ENCODE assay signal across 1 fruit fly cellular context in the genomic region with DNA sequence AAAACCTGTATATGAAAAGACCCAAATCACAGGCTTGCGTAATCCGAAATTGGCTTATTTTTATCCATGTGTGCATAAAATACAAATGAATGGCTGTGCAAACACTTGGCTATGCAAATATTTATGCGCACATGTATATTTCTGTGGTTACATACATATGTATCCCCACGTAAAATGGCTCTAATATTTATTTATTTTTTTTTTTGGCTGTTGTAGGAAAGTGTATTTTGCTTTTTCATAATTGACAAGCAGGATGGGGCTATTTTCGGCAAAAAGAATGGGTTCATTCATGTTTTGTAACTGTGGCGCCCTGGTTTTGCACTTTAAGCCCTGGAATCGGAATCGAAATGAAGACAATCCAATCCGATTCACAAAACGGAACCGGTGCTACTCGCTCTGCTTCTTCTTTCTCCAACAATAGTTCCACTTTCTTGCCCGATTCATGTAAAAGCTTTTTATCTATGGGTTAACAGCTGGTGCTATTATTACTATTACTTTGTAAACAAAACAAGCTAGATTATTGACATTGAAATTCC.
A peak's percentile ranks its signal among the peaks of the same experiment; 100 is the strongest.
TF ChIP-seq lines count a peak whose summit lies in the region.

No protein-coding gene starts in this region.

TF ChIP-seq in whole organism, embryonic, 481 proteins besides CTCF, POLR2A, EP300 and RAD21 (continued from another document):
- TF ChIP-seq stc (GFP tag; IDR thresholded peaks at IDR 0.05; lab: Robert Waterston, UW) (peak; percentile 83), CG31441 (GFP tag; IDR thresholded peaks at IDR 0.05; lab: Robert Waterston, UW) (peak; percentile 52; the same call in 1 of the 2 replicates), abd-A (tag; optimal IDR thresholded peaks at IDR 0.05; lab: Kevin White, UChicago) (no peak), Antp (GFP tag; optimal IDR thresholded peaks at IDR 0.05; lab: Kevin White, UChicago) (peak; percentile 66), Chrac-16 (GFP tag; optimal IDR thresholded peaks at IDR 0.05; lab: Kevin White, UChicago) (peak; percentile 71), CG10274 (GFP tag; optimal IDR thresholded peaks at IDR 0.05; lab: Kevin White, UChicago) (peak; percentile 43), CG18262 (tag; optimal IDR thresholded peaks at IDR 0.05; lab: Kevin White, UChicago) (peak; percentile 30), CG34224 (GFP tag; IDR thresholded peaks at IDR 0.05; lab: Robert Waterston, UW; ENCODE audit: partially characterized antibody) (no peak), Ravus (GFP tag; IDR thresholded peaks at IDR 0.05; lab: Robert Waterston, UW) (peak; percentile 49; the same call in 1 of the 2 replicates), CG16815 (GFP tag; optimal IDR thresholded peaks at IDR 0.05; lab: Kevin White, UChicago) (peak; percentile 36), sc (optimal IDR thresholded peaks at IDR 0.05; lab: Kevin White, UChicago) (no peak), sc (GFP tag; optimal IDR thresholded peaks at IDR 0.05; lab: Kevin White, UChicago) (no peak), gfzf (GFP tag; optimal IDR thresholded peaks at IDR 0.05; lab: Kevin White, UChicago) (no peak), CG3065 (GFP tag; optimal IDR thresholded peaks at IDR 0.05; lab: Kevin White, UChicago) (peak; percentile 11), CG6254 (GFP tag; optimal IDR thresholded peaks at IDR 0.05; lab: Kevin White, UChicago) (peak; percentile 42), Ada2b (GFP tag; IDR thresholded peaks at IDR 0.05; lab: Robert Waterston, UW) (peak; percentile 70), Hey (tag; optimal IDR thresholded peaks at IDR 0.05; lab: Kevin White, UChicago) (no peak)
